Worm (Caenorhabditis elegans) whole organism, early embryonic: ENCODE data around the gene Y62E10A.13.
"Not testable (repeated sequence)": the region's sequence is repeated elsewhere in the genome, so short reads cannot be mapped to it uniquely, and the experiment has no call there.

Source experiments
- B0310.2 ChIP-seq: sonication (generic microtip); optimal IDR thresholded peaks from 2 replicates; lab custom pipeline; 2016; ENCODE audit warnings: mild to moderate bottlenecking, missing genetic modification characterization, missing compliant biosample characterization
- F13C5.2 ChIP-seq: sonication (generic microtip); optimal IDR thresholded peaks from 2 replicates; lab custom pipeline; 2017; ENCODE audit warnings: mild to moderate bottlenecking, missing genetic modification characterization, inconsistent platforms, missing compliant biosample characterization
- aly-1 ChIP-seq: sonication (generic microtip); optimal IDR thresholded peaks from 2 replicates; lab custom pipeline; 2016; ENCODE audit warnings: missing genetic modification characterization, missing compliant biosample characterization
- ama-1 ChIP-seq: fragments of 150-350 bp; optimal IDR thresholded peaks from 2 replicates; lab custom pipeline; 2014
- ceh-13 ChIP-seq: fragments of 200-800 bp; sonication (Bioruptor generic); optimal IDR thresholded peaks from 2 replicates; lab custom pipeline; 2018; ENCODE audit warnings: mild to moderate bottlenecking, missing genetic modification characterization, missing compliant biosample characterization
- ceh-36 ChIP-seq: sonication (generic microtip); optimal IDR thresholded peaks from 2 replicates; lab custom pipeline; 2016; ENCODE audit warnings: missing genetic modification characterization, inconsistent platforms, missing compliant biosample characterization
- ets-7 ChIP-seq: sonication (generic microtip); optimal IDR thresholded peaks from 2 replicates; lab custom pipeline; 2016; ENCODE audit warnings: missing genotype, missing genetic modification characterization, missing compliant biosample characterization
- flt-1 ChIP-seq: fragments of 200-800 bp; sonication (Bioruptor generic); IDR thresholded peaks from 2 replicates; pipeline ENCODE4 v1.3.6; 2022; ENCODE audit warnings: missing genetic modification characterization, missing compliant biosample characterization
- hmg-4 ChIP-seq: fragments of 200-800 bp; sonication (Bioruptor generic); optimal IDR thresholded peaks from 2 replicates; lab custom pipeline; 2018; ENCODE audit warnings: mild to moderate bottlenecking, missing genetic modification characterization, missing compliant biosample characterization
- pes-1 ChIP-seq: fragments of 200-800 bp; sonication (Bioruptor generic); IDR thresholded peaks from 2 replicates; pipeline ENCODE4 v1.3.6; 2022; ENCODE audit warnings: missing genetic modification reagents, missing genetic modification characterization, missing compliant biosample characterization

DNA sequence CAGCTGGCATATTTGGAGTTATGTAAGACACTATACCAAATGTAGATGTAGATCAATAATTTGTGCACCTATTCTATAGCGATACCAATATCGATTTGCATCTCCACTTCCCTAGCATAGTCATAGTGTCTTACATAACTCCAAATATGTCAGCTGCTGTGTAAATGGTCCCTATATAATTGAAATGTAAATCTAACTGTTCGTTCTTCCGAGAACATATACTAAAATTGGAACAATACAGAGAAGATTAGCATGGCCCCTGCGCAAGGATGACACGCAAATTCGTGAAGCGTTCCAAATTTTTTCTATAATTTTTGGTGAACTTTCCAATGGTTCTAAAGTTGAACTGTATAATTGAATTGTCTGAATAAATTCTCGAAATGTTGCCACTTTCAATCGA is 44.7 kb upstream of the Y62E10A.13 start:
- not testable (repeated sequence) for TF ChIP-seq ama-1 (lab: Kevin White, UChicago); ets-7 (tag; lab: Kevin White, UChicago); F13C5.2 (tag; lab: Kevin White, UChicago); ceh-36 (tag; lab: Kevin White, UChicago); ceh-13 (GFP tag; lab: Kevin White, UChicago); B0310.2 (tag; lab: Kevin White, UChicago); flt-1 (GFP tag; lab: Robert Waterston, UW); hmg-4; aly-1 (tag; lab: Kevin White, UChicago)
- TF ChIP-seq pes-1 (GFP tag; lab: Robert Waterston, UW) = 0 out of 2 replicates have a peak, but pooled peaks have one; percentile 35
